Fruit fly (Drosophila melanogaster) whole organism, prepupa: Measurements from ENCODE around the gene CG4686.

Experiments used
- Blimp-1 ChIP-seq: fragments of 200-800 bp; sonication (Bioruptor generic); optimal IDR thresholded peaks from 3 replicates; lab custom pipeline; 2017; ENCODE audit warnings: missing biosample characterization, missing genetic modification characterization, mild to moderate bottlenecking, moderate library complexity, missing genetic modification reagents
- CG10631 ChIP-seq: fragments of 200-800 bp; sonication (Bioruptor generic); optimal IDR thresholded peaks from 2 replicates; lab custom pipeline; 2016; ENCODE audit warnings: missing biosample characterization, missing genetic modification characterization
- CG11294 ChIP-seq: fragments of 200-800 bp; sonication (Bioruptor generic); IDR thresholded peaks from 2 replicates; pipeline ENCODE4 v1.3.6; 2022; ENCODE audit warnings: missing biosample characterization, missing genetic modification characterization
- CG1621 ChIP-seq: fragments of 200-800 bp; sonication (Bioruptor generic); optimal IDR thresholded peaks from 3 replicates; lab custom pipeline; 2018; ENCODE audit warnings: missing biosample characterization, mild to moderate bottlenecking, missing genetic modification characterization
- CG16779 ChIP-seq: fragments of 200-800 bp; sonication (Bioruptor generic); optimal IDR thresholded peaks from 3 replicates; lab custom pipeline; 2017; ENCODE audit warnings: missing biosample characterization, mild to moderate bottlenecking, missing genetic modification characterization
- CG3032 ChIP-seq: fragments of 200-800 bp; optimal IDR thresholded peaks from 2 replicates; lab custom pipeline; 2019; ENCODE audit warnings: missing biosample characterization, mild to moderate bottlenecking, missing genetic modification characterization, moderate library complexity
- CG31627 ChIP-seq: fragments of 200-800 bp; sonication (Bioruptor generic); optimal IDR thresholded peaks from 3 replicates; lab custom pipeline; 2016; ENCODE audit warnings: missing biosample characterization, missing genetic modification characterization
- CG32006 ChIP-seq: fragments of 200-800 bp; sonication (Bioruptor generic); optimal IDR thresholded peaks from 3 replicates; lab custom pipeline; 2017; ENCODE audit warnings: missing biosample characterization, mild to moderate bottlenecking, missing genetic modification characterization
- CG34406 ChIP-seq: fragments of 200-800 bp; sonication (Bioruptor generic); optimal IDR thresholded peaks from 3 replicates; lab custom pipeline; 2016; ENCODE audit warnings: missing biosample characterization, missing genetic modification characterization
- CG3919 ChIP-seq: fragments of 200-800 bp; sonication (Bioruptor generic); optimal IDR thresholded peaks from 3 replicates; lab custom pipeline; 2016; ENCODE audit warnings: missing biosample characterization, missing genetic modification characterization
- CG4318 ChIP-seq: fragments of 200-800 bp; sonication (Bioruptor generic); optimal IDR thresholded peaks from 3 replicates; lab custom pipeline; 2017; ENCODE audit warnings: missing biosample characterization, mild to moderate bottlenecking, missing genetic modification characterization
- CG6163 ChIP-seq: fragments of 200-800 bp; sonication (Bioruptor generic); IDR thresholded peaks from 3 replicates; pipeline ENCODE4 v1.3.6; 2022; ENCODE audit warnings: missing biosample characterization, missing genetic modification characterization
- CG6276 ChIP-seq: fragments of 200-800 bp; sonication (Bioruptor generic); optimal IDR thresholded peaks from 2 replicates; lab custom pipeline; 2017; ENCODE audit warnings: missing biosample characterization, mild to moderate bottlenecking, missing genetic modification characterization
- CG6792 ChIP-seq: fragments of 200-800 bp; sonication (Bioruptor generic); optimal IDR thresholded peaks from 3 replicates; lab custom pipeline; 2016; ENCODE audit warnings: missing biosample characterization, missing genetic modification characterization
- CG6808 ChIP-seq: fragments of 200-800 bp; sonication (Bioruptor generic); optimal IDR thresholded peaks from 3 replicates; lab custom pipeline; 2017; ENCODE audit warnings: missing biosample characterization, missing genetic modification characterization, mild to moderate bottlenecking, moderate library complexity, missing genetic modification reagents
- CG8119 ChIP-seq: fragments of 200-800 bp; sonication (Bioruptor generic); IDR thresholded peaks from 3 replicates; pipeline ENCODE4 v1.3.6; 2022; ENCODE audit warnings: missing biosample characterization, missing genetic modification characterization
- CG8319 ChIP-seq: fragments of 200-800 bp; sonication (Bioruptor generic); optimal IDR thresholded peaks from 3 replicates; lab custom pipeline; 2016; ENCODE audit warnings: missing biosample characterization, missing genetic modification characterization
- CG9139 ChIP-seq: fragments of 200-800 bp; sonication (Bioruptor generic); optimal IDR thresholded peaks from 3 replicates; lab custom pipeline; 2017; ENCODE audit warnings: missing biosample characterization, mild to moderate bottlenecking, missing genetic modification characterization
- Eip75B ChIP-seq: fragments of 200-800 bp; sonication (Bioruptor generic); optimal IDR thresholded peaks from 3 replicates; lab custom pipeline; 2016; ENCODE audit warnings: missing biosample characterization, missing genetic modification characterization
- Eip78C ChIP-seq: fragments of 200-800 bp; sonication (Bioruptor generic); peaks from one replicate; lab custom pipeline; 2016; ENCODE audit warnings: missing biosample characterization, missing genetic modification characterization
- Eip93F ChIP-seq: fragments of 200-800 bp; sonication (Bioruptor generic); optimal IDR thresholded peaks from 2 replicates; lab custom pipeline; 2016; ENCODE audit warnings: missing biosample characterization, mild to moderate bottlenecking, missing genetic modification characterization
- Ets21C ChIP-seq: fragments of 200-800 bp; sonication (Bioruptor generic); optimal IDR thresholded peaks from 3 replicates; lab custom pipeline; 2016; ENCODE audit warnings: missing biosample characterization, missing genetic modification characterization
- Hr38 ChIP-seq: sonication (Bioruptor generic); optimal IDR thresholded peaks from 2 replicates; lab custom pipeline; 2016; ENCODE audit warnings: missing biosample characterization, missing genetic modification characterization
- Hr39 ChIP-seq: fragments of 200-800 bp; sonication (Bioruptor generic); optimal IDR thresholded peaks from 2 replicates; lab custom pipeline; 2016; ENCODE audit warnings: missing biosample characterization, missing genetic modification characterization
- Hr4 ChIP-seq: fragments of 200-800 bp; sonication (Bioruptor generic); optimal IDR thresholded peaks from 3 replicates; lab custom pipeline; 2016; ENCODE audit warnings: missing biosample characterization, missing genetic modification characterization
- Met ChIP-seq: fragments of 200-800 bp; sonication (Bioruptor generic); optimal IDR thresholded peaks from 3 replicates; lab custom pipeline; 2016; ENCODE audit warnings: missing biosample characterization, missing genetic modification characterization
- Smox ChIP-seq: fragments of 200-800 bp; sonication (Bioruptor generic); optimal IDR thresholded peaks from 3 replicates; lab custom pipeline; 2016; ENCODE audit warnings: missing biosample characterization, missing genetic modification characterization
- Sox102F ChIP-seq: fragments of 200-800 bp; sonication (Bioruptor generic); optimal IDR thresholded peaks from 2 replicates; lab custom pipeline; 2016; ENCODE audit warnings: missing biosample characterization, mild to moderate bottlenecking, missing genetic modification characterization
- Sox14 ChIP-seq: fragments of 200-800 bp; sonication (Bioruptor generic); optimal IDR thresholded peaks from 3 replicates; lab custom pipeline; 2016; ENCODE audit warnings: missing biosample characterization, missing genetic modification characterization
- Sox15 ChIP-seq: fragments of 200-800 bp; sonication (Bioruptor generic); optimal IDR thresholded peaks from 3 replicates; lab custom pipeline; 2016; ENCODE audit warnings: missing biosample characterization, missing genetic modification characterization
- achi ChIP-seq: fragments of 200-800 bp; sonication (Bioruptor generic); optimal IDR thresholded peaks from 3 replicates; lab custom pipeline; 2016; ENCODE audit warnings: missing biosample characterization, missing genetic modification characterization
- acj6 ChIP-seq: fragments of 200-800 bp; sonication (Bioruptor generic); optimal IDR thresholded peaks from 3 replicates; lab custom pipeline; 2016; ENCODE audit warnings: missing biosample characterization, missing genetic modification characterization
- cyc ChIP-seq: fragments of 200-800 bp; sonication (Bioruptor generic); optimal IDR thresholded peaks from 3 replicates; lab custom pipeline; 2016; ENCODE audit warnings: missing biosample characterization, missing genetic modification characterization
- dsx ChIP-seq: fragments of 200-800 bp; optimal IDR thresholded peaks from 3 replicates; lab custom pipeline; 2019; ENCODE audit warnings: missing biosample characterization, mild to moderate bottlenecking, missing genetic modification characterization, moderate library complexity; ENCODE audit not compliant: poor library complexity, severe bottlenecking
- eg ChIP-seq: fragments of 200-800 bp; sonication (Bioruptor generic); IDR thresholded peaks from 3 replicates; pipeline ENCODE4 v1.3.6; 2022; ENCODE audit warnings: missing biosample characterization, missing genetic modification characterization
- esn ChIP-seq: fragments of 200-800 bp; sonication (Bioruptor generic); optimal IDR thresholded peaks from 2 replicates; lab custom pipeline; 2016; ENCODE audit warnings: missing biosample characterization, mild to moderate bottlenecking, missing genetic modification characterization, moderate library complexity
- fd59A ChIP-seq: fragments of 200-800 bp; sonication (Bioruptor generic); optimal IDR thresholded peaks from 2 replicates; lab custom pipeline; 2017; ENCODE audit warnings: missing biosample characterization, mild to moderate bottlenecking, missing genetic modification characterization, missing genetic modification reagents
- fkh ChIP-seq: fragments of 200-800 bp; sonication (Bioruptor generic); optimal IDR thresholded peaks from 3 replicates; lab custom pipeline; 2017; ENCODE audit warnings: missing biosample characterization, mild to moderate bottlenecking, missing genetic modification characterization, moderate library complexity
- lz ChIP-seq: fragments of 200-800 bp; sonication (Bioruptor generic); optimal IDR thresholded peaks from 3 replicates; lab custom pipeline; 2016; ENCODE audit warnings: missing biosample characterization, missing genetic modification characterization
- pdm3 ChIP-seq: fragments of 200-800 bp; sonication (Bioruptor generic); optimal IDR thresholded peaks from 3 replicates; lab custom pipeline; 2016; ENCODE audit warnings: missing biosample characterization, missing genetic modification characterization
- spab ChIP-seq: fragments of 200-800 bp; sonication (Bioruptor generic); optimal IDR thresholded peaks from 2 replicates; lab custom pipeline; 2017; ENCODE audit warnings: missing biosample characterization, mild to moderate bottlenecking, missing genetic modification characterization, missing genetic modification reagents
- ss ChIP-seq, 2 experiments: fragments of 200-800 bp; sonication (Bioruptor generic); optimal IDR thresholded peaks; 2 replicates in 1 of 2; 3 replicates in 1 of 2; lab custom pipeline; 2017 to 2018; ENCODE audit warnings: mild to moderate bottlenecking in 2 of 2, missing biosample characterization in 2 of 2, missing genetic modification characterization in 2 of 2, moderate library complexity in 1 of 2
- svp ChIP-seq: fragments of 200-800 bp; sonication (Bioruptor generic); peaks from one replicate; lab custom pipeline; 2016; ENCODE audit warnings: missing biosample characterization, missing genetic modification characterization
- topi ChIP-seq: fragments of 200-800 bp; sonication (Bioruptor generic); optimal IDR thresholded peaks from 3 replicates; lab custom pipeline; 2016; ENCODE audit warnings: missing biosample characterization, missing genetic modification characterization
- vri ChIP-seq: fragments of 200-800 bp; sonication (Bioruptor generic); optimal IDR thresholded peaks from 3 replicates; lab custom pipeline; 2016; ENCODE audit warnings: missing biosample characterization, mild to moderate bottlenecking, missing genetic modification characterization

Gene CG4686

DNA sequence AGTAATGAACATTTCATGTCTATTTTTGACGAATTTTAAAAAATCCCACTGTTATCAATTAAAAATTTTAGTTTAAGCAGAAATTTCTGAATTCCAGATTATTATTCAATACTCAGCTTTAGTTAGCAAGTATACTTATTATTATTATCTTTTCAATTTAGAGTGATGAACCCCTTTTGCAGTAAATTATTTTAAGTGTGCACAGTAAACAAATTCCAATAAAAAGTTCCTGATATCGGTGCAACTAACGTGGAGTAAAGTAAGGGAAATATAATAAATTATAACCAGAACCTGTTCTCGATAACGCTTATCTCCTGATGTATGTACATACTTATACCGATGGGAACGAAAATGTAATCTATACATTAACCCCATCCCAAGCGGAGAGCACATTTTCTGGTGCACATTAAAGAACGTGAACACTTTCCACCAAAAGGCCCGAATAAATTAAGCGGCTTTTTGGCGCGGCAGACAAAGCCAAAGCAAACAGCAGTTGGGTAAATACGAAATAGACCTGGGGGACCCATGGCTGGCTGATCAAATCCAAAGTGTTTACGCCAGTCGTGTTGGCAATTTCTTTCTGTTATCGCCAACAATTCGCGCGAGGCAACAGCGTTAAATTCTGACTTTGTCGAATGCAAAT is 6.2 kb upstream of the CG4686 start (continued):
- TF ChIP-seq esn, result peak; percentile 42
- TF ChIP-seq Smox (GFP tag; lab: Kevin White, UChicago), result no peak
- no peak for TF ChIP-seq CG34406 (GFP tag; lab: Kevin White, UChicago)
- TF ChIP-seq topi (GFP tag; lab: Kevin White, UChicago), result peak; percentile 18
- no peak for TF ChIP-seq pdm3 (GFP tag; lab: Kevin White, UChicago)
- peak; percentile 85 for TF ChIP-seq fkh (GFP tag; lab: Kevin White, UChicago)
- TF ChIP-seq CG32006 (GFP tag; lab: Kevin White, UChicago), result no peak
- no peak for TF ChIP-seq CG4318 (GFP tag; lab: Kevin White, UChicago)
- TF ChIP-seq Blimp-1 (GFP tag; lab: Kevin White, UChicago), result peak; percentile 4

DNA sequence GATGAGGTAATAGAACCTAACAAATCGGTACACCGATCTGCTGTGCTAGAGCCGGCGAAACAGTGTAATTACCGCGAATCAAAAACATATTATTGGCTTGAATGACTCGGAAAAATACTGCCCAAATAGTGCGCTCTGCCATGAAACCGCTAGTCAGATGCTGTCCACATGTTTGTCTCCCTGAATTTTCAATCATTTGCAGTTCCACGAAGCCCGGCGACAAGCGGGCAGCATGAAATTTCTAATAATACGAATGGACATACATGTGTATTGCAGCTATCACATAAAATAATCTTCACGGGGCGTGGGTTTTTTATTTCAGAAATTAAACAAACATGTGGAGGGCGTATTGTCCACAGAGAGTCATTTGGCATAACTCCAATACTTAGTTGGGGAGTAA is 5.4 kb upstream of the CG4686 start:
- TF ChIP-seq Hr4 (GFP tag; lab: Kevin White, UChicago), result no peak
- TF ChIP-seq CG6276 (GFP tag; lab: Kevin White, UChicago), result no peak
- no peak for TF ChIP-seq Blimp-1 (GFP tag; lab: Kevin White, UChicago)
- no peak for TF ChIP-seq dsx (GFP tag; lab: Kevin White, UChicago)
- no peak for TF ChIP-seq Sox14
- no peak for TF ChIP-seq fkh (GFP tag; lab: Kevin White, UChicago)
- no peak for TF ChIP-seq CG3919 (GFP tag; lab: Kevin White, UChicago)
- TF ChIP-seq CG16779 (tag; lab: Kevin White, UChicago), result no peak
- TF ChIP-seq CG6792 (GFP tag; lab: Kevin White, UChicago), result no peak
- no peak for TF ChIP-seq CG8119 (GFP tag; lab: Robert Waterston, UW)
- TF ChIP-seq Ets21C (GFP tag; lab: Kevin White, UChicago), result no peak
- no peak for TF ChIP-seq svp (GFP tag; lab: Kevin White, UChicago)
- no peak for TF ChIP-seq CG1621 (tag; lab: Kevin White, UChicago)
- no peak for TF ChIP-seq vri (GFP tag; lab: Kevin White, UChicago)
- TF ChIP-seq achi (GFP tag; lab: Kevin White, UChicago), result no peak
- no peak for TF ChIP-seq Sox102F (GFP tag; lab: Kevin White, UChicago)
- no peak for TF ChIP-seq Hr38
- no peak for TF ChIP-seq CG6163 (GFP tag; lab: Robert Waterston, UW)
- TF ChIP-seq, all 60 proteins: peak for 0

DNA sequence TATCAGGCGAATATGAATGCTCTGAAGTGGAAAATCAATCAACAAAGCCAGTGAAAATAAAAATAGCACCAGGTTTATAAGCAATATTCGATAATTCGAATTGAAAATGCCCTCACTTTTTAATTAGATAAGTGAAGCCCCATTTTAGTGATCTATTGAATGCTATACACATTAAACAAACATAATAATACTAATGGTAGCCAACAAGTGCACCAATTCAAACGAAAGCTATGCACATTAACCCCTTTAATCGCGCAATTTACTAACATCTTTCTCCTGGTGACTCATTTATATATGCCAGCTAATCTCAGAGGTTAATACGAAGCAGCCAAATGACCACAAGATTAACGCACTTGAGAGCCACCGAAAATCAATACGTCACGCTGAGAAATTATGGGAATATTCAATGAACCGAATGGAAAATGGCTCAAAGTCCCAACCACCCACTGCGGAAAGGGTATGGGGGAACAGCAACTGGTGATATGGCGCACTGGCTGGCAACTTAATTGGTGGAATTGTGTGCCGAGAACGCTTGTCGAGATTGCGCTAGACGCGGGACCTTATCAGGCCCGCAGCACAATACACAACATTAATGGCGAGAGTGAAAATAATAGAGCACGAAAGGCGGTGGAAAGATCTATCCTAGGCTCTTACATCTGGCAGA is 4.8 kb upstream of the CG4686 start:
- TF ChIP-seq svp (GFP tag; lab: Kevin White, UChicago) (peak; percentile 90), Hr38 (no peak), Blimp-1 (GFP tag; lab: Kevin White, UChicago) (no peak), CG10631 (no peak), Sox102F (GFP tag; lab: Kevin White, UChicago) (no peak), cyc (GFP tag; lab: Kevin White, UChicago) (no peak), CG8119 (GFP tag; lab: Robert Waterston, UW) (no peak), spab (GFP tag; lab: Kevin White, UChicago) (peak; percentile 29), Sox15 (GFP tag; lab: Kevin White, UChicago) (no peak), ss (GFP tag; optimal IDR thresholded peaks at IDR 0.05; lab: Kevin White, UChicago) (no peak), CG32006 (GFP tag; lab: Kevin White, UChicago) (no peak), CG3919 (GFP tag; lab: Kevin White, UChicago) (no peak), fd59A (GFP tag; lab: Kevin White, UChicago) (no peak), CG1621 (tag; lab: Kevin White, UChicago) (no peak), CG8319 (GFP tag; lab: Kevin White, UChicago) (no peak), Hr4 (GFP tag; lab: Kevin White, UChicago) (no peak), Hr39 (GFP tag; lab: Kevin White, UChicago) (no peak), lz (GFP tag; lab: Kevin White, UChicago) (peak; percentile 8), Eip75B (GFP tag; lab: Kevin White, UChicago) (no peak), Eip93F (GFP tag; lab: Kevin White, UChicago) (no peak), CG3032 (tag; lab: Kevin White, UChicago) (no peak), fkh (GFP tag; lab: Kevin White, UChicago) (no peak), CG31627 (GFP tag; lab: Kevin White, UChicago) (peak; percentile 6), CG4318 (GFP tag; lab: Kevin White, UChicago) (no peak), acj6 (GFP tag; lab: Kevin White, UChicago) (no peak), CG9139 (GFP tag; lab: Kevin White, UChicago) (peak; percentile 43), Met (GFP tag; lab: Kevin White, UChicago) (peak; percentile 39), Eip78C (peak; percentile 76), eg (GFP tag; lab: Robert Waterston, UW) (no peak), CG6808 (no peak), CG11294 (GFP tag; lab: Robert Waterston, UW) (no peak)
